Worm (Caenorhabditis elegans): Measurements from ENCODE around the gene R07E5.7.

DNA sequence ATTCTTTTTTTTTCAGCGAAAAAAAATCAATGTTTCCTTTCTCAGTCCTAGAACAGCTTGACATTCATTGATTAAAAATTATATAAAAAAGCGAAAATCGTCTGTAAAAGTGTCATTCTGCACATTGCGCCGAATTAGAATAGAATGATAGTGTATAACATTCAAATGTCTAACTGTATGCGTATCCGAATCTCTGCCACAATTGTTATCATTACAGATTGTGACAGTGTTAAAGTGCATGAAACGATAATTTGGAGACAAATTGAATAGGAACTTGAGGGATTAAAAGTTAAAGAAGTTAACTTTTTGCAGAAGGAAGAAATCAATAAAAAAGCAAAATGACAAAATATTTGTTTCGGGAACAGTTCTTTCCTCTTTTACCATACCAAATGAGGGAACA lies 49.4 kb upstream of the R07E5.7 start:
- TF ChIP-seq egl-43 (GFP tag; IDR thresholded peaks at IDR 0.05): no peak
- TF ChIP-seq ces-1 (GFP tag; optimal IDR thresholded peaks at IDR 0.05): no peak
- no peak for TF ChIP-seq lin-15B (tag; optimal IDR thresholded peaks at IDR 0.05)
- TF ChIP-seq ama-1 (optimal IDR thresholded peaks at IDR 0.05): no peak
- TF ChIP-seq ztf-11 (tag; optimal IDR thresholded peaks at IDR 0.05): no peak
- no peak for TF ChIP-seq tra-1 (GFP tag; IDR thresholded peaks at IDR 0.05)
- no peak for TF ChIP-seq nhr-6 (tag; optimal IDR thresholded peaks at IDR 0.05)
- TF ChIP-seq lsy-2 (tag; optimal IDR thresholded peaks at IDR 0.05): no peak
- no peak for TF ChIP-seq aly-2 (tag; optimal IDR thresholded peaks at IDR 0.05)
- TF ChIP-seq jun-1 (tag; optimal IDR thresholded peaks at IDR 0.05): no peak
- no peak for TF ChIP-seq dve-1 (tag; optimal IDR thresholded peaks at IDR 0.05; ENCODE audit: insufficient read depth)
